Fruit fly (Drosophila melanogaster): ENCODE data around the gene bam.

The bam gene

dm6 chr3R:25215123-25215522 lies 29.8 kb downstream of the bam start, which contains the start of gene Saysd1 (continued):
- TF ChIP-seq Dref (GFP tag; IDR thresholded peaks at IDR 0.05) (peak; percentile 92), CG7556 (GFP tag; optimal IDR thresholded peaks at IDR 0.05) (no peak), bsh (GFP tag; optimal IDR thresholded peaks at IDR 0.05) (no peak), chn (GFP tag; optimal IDR thresholded peaks at IDR 0.05) (no peak), CG8944 (GFP tag; optimal IDR thresholded peaks at IDR 0.05) (no peak), gcm (GFP tag; optimal IDR thresholded peaks at IDR 0.05) (no peak), pb (GFP tag; optimal IDR thresholded peaks at IDR 0.05) (peak; percentile 7), CG6254 (GFP tag; optimal IDR thresholded peaks at IDR 0.05) (no peak), caup (GFP tag; optimal IDR thresholded peaks at IDR 0.05; ENCODE audit: severe bottlenecking) (no peak), CG11247 (GFP tag; IDR thresholded peaks at IDR 0.05) (peak; percentile 62), HHEX (GFP tag; optimal IDR thresholded peaks at IDR 0.05) (no peak), BEAF-32 (GFP tag; optimal IDR thresholded peaks at IDR 0.05) (peak; percentile 74), tna (GFP tag; IDR thresholded peaks at IDR 0.05; ENCODE audit: partially characterized antibody) (peak; percentile 81), D19B (GFP tag; optimal IDR thresholded peaks at IDR 0.05) (no peak), gcm2 (GFP tag; optimal IDR thresholded peaks at IDR 0.05) (no peak), CG6683 (GFP tag; optimal IDR thresholded peaks at IDR 0.05) (no peak), fd3F (GFP tag; optimal IDR thresholded peaks at IDR 0.05) (no peak), so (GFP tag; IDR thresholded peaks at IDR 0.05) (no peak), CG17802 (tag; optimal IDR thresholded peaks at IDR 0.05) (no peak), fru (optimal IDR thresholded peaks at IDR 0.05) (no peak), Gsc (GFP tag; IDR thresholded peaks at IDR 0.05) (no peak), Sin3A (optimal IDR thresholded peaks at IDR 0.05) (no peak), CG31365 (tag; optimal IDR thresholded peaks at IDR 0.05) (no peak), CG15011 (GFP tag; optimal IDR thresholded peaks at IDR 0.05) (no peak), amos (GFP tag; IDR thresholded peaks at IDR 0.05; ENCODE audit: partially characterized antibody) (peak; percentile 79), CG18476 (GFP tag; optimal IDR thresholded peaks at IDR 0.05) (peak; percentile 11), Hsf (GFP tag; optimal IDR thresholded peaks at IDR 0.05) (no peak), CG16813 (GFP tag; IDR thresholded peaks at IDR 0.05; ENCODE audit: partially characterized antibody) (peak; percentile 76), grn (GFP tag; optimal IDR thresholded peaks at IDR 0.05) (no peak), pan (optimal IDR thresholded peaks at IDR 0.05) (no peak), pan (GFP tag; optimal IDR thresholded peaks at IDR 0.05 in 1 of 2, IDR thresholded peaks at IDR 0.05 in 1 of 2) (peak in 1 of 2 experiments; percentile 53), Stat92E (GFP tag; optimal IDR thresholded peaks at IDR 0.05) (no peak), CG7963 (GFP tag; IDR thresholded peaks at IDR 0.05; ENCODE audit: partially characterized antibody) (peak; percentile 90), stc (GFP tag; IDR thresholded peaks at IDR 0.05) (peak; percentile 43; the same call in 1 of the 2 replicates), Dip3 (GFP tag; optimal IDR thresholded peaks at IDR 0.05) (no peak), CG32532 (GFP tag; IDR thresholded peaks at IDR 0.05) (peak; percentile 70), Doc2 (GFP tag; IDR thresholded peaks at IDR 0.05) (no peak), CG6791 (GFP tag; IDR thresholded peaks at IDR 0.05; ENCODE audit: partially characterized antibody) (peak; percentile 92), ac (GFP tag; optimal IDR thresholded peaks at IDR 0.05) (no peak), CG16779 (GFP tag; IDR thresholded peaks at IDR 0.05) (no peak), mam (GFP tag; optimal IDR thresholded peaks at IDR 0.05) (peak; percentile 48), psq (GFP tag; optimal IDR thresholded peaks at IDR 0.05) (no peak), CG1602 (GFP tag; optimal IDR thresholded peaks at IDR 0.05) (no peak), Dek (tag; optimal IDR thresholded peaks at IDR 0.05) (no peak), row (GFP tag; IDR thresholded peaks at IDR 0.05) (peak; percentile 34; the same call in 1 of the 3 replicates), Poxn (GFP tag; IDR thresholded peaks at IDR 0.05) (no peak), Hey (tag; optimal IDR thresholded peaks at IDR 0.05) (no peak), Taf1 (GFP tag; IDR thresholded peaks at IDR 0.05) (no peak), shn (GFP tag; optimal IDR thresholded peaks at IDR 0.05) (no peak), sima (GFP tag; optimal IDR thresholded peaks at IDR 0.05) (no peak), NC2α (GFP tag; optimal IDR thresholded peaks at IDR 0.05) (no peak), cwo (GFP tag; optimal IDR thresholded peaks at IDR 0.05) (no peak)
